Fruit fly (Drosophila melanogaster) whole organism, wandering third instar larva: ENCODE results near the gene CG17819.

Experiments
- Abd-B ChIP-seq: fragments of >200 bp; optimal IDR thresholded peaks from 2 replicates; lab custom pipeline; 2017; ENCODE audit warnings: missing biosample characterization, missing genetic modification characterization
- CG32264 ChIP-seq: fragments of 200-800 bp; sonication (Bioruptor generic); optimal IDR thresholded peaks from 2 replicates; lab custom pipeline; 2016; ENCODE audit warnings: missing biosample characterization, missing genetic modification characterization
- CG9705 ChIP-seq: fragments of 200-800 bp; sonication (Bioruptor generic); optimal IDR thresholded peaks from 2 replicates; lab custom pipeline; 2018; ENCODE audit warnings: missing biosample characterization, mild to moderate bottlenecking, missing genetic modification characterization
- CrebA ChIP-seq: fragments of 200-800 bp; sonication (Bioruptor generic); optimal IDR thresholded peaks from 2 replicates; lab custom pipeline; 2016; ENCODE audit warnings: missing biosample characterization, mild to moderate bottlenecking, missing genetic modification characterization, borderline replicate concordance
- Dfd ChIP-seq: fragments of >200 bp; optimal IDR thresholded peaks from 2 replicates; lab custom pipeline; 2017; ENCODE audit warnings: missing biosample characterization, missing genetic modification characterization
- Dif ChIP-seq: fragments of 200-275, 200-300 bp; sonication (Bioruptor generic); optimal IDR thresholded peaks from 2 replicates; lab custom pipeline; 2018; ENCODE audit warnings: missing biosample characterization, missing genetic modification characterization; ENCODE audit not compliant: partially characterized antibody
- GATAd ChIP-seq: sonication (Bioruptor generic); optimal IDR thresholded peaks from 2 replicates; lab custom pipeline; 2016; ENCODE audit warnings: missing biosample characterization, missing genetic modification characterization
- HLH106 ChIP-seq: fragments of 200-800 bp; optimal IDR thresholded peaks from 3 replicates; lab custom pipeline; 2019; ENCODE audit warnings: missing biosample characterization, mild to moderate bottlenecking, missing genetic modification characterization, moderate library complexity
- Hnf4 ChIP-seq: fragments of 200-800 bp; sonication (Bioruptor generic); optimal IDR thresholded peaks from 2 replicates; lab custom pipeline; 2016; ENCODE audit warnings: missing biosample characterization, mild to moderate bottlenecking, missing genetic modification characterization
- Hr78 ChIP-seq: fragments of >200 bp; optimal IDR thresholded peaks from 2 replicates; lab custom pipeline; 2017; ENCODE audit warnings: missing biosample characterization, missing genetic modification characterization
- Hr83 ChIP-seq: fragments of 200-300 bp; sonication (Bioruptor generic); optimal IDR thresholded peaks from 2 replicates; lab custom pipeline; 2016; ENCODE audit warnings: missing biosample characterization, mild to moderate bottlenecking, missing genetic modification characterization, moderate library complexity; ENCODE audit not compliant: poor library complexity, severe bottlenecking
- Jra ChIP-seq: sonication (Bioruptor generic); optimal IDR thresholded peaks from 2 replicates; lab custom pipeline; 2016; ENCODE audit warnings: missing biosample characterization, missing genetic modification characterization
- Mio ChIP-seq: sonication (Bioruptor generic); optimal IDR thresholded peaks from 2 replicates; lab custom pipeline; 2016; ENCODE audit warnings: missing biosample characterization, missing genetic modification characterization
- Myc ChIP-seq: fragments of >200 bp; optimal IDR thresholded peaks from 2 replicates; lab custom pipeline; 2017
- N ChIP-seq: fragments of >200 bp; optimal IDR thresholded peaks from 2 replicates; lab custom pipeline; 2018; ENCODE audit warnings: missing biosample characterization, missing external identifiers, missing genetic modification characterization
- OdsH ChIP-seq: fragments of 200-800 bp; sonication (Bioruptor generic); optimal IDR thresholded peaks from 2 replicates; lab custom pipeline; 2016; ENCODE audit warnings: missing biosample characterization, mild to moderate bottlenecking, missing genetic modification characterization
- Rel ChIP-seq, 2 experiments: fragments of 200-800 bp; sonication (Bioruptor generic) in 1 of 2; optimal IDR thresholded peaks; 2 replicates in 1 of 2; 3 replicates in 1 of 2; lab custom pipeline; 2016 to 2019; ENCODE audit warnings: mild to moderate bottlenecking in 2 of 2, missing biosample characterization in 2 of 2, missing genetic modification characterization in 2 of 2, moderate library complexity in 1 of 2
- Sp1 ChIP-seq: fragments of 200-800 bp; sonication (Bioruptor generic); optimal IDR thresholded peaks from 3 replicates; lab custom pipeline; 2019; ENCODE audit warnings: missing biosample characterization, mild to moderate bottlenecking, missing genetic modification characterization, moderate library complexity
- Vsx2 ChIP-seq: fragments of 200-300, 225-300 bp; sonication (Bioruptor generic); optimal IDR thresholded peaks from 2 replicates; lab custom pipeline; 2018; ENCODE audit warnings: missing biosample characterization, missing genetic modification characterization; ENCODE audit not compliant: partially characterized antibody
- br ChIP-seq: fragments of 200-800 bp; sonication (Bioruptor generic); optimal IDR thresholded peaks from 2 replicates; lab custom pipeline; 2016; ENCODE audit warnings: missing biosample characterization, missing genetic modification characterization
- brk ChIP-seq: fragments of 200-800 bp; sonication (Bioruptor generic); optimal IDR thresholded peaks from 2 replicates; lab custom pipeline; 2016; ENCODE audit warnings: missing biosample characterization, mild to moderate bottlenecking, missing genetic modification characterization
- dl ChIP-seq, 2 experiments: fragments of 175-275, 200-275 bp in 1 of 2; fragments of 200-275 bp in 1 of 2; sonication (Bioruptor generic); optimal IDR thresholded peaks; lab custom pipeline; 2018; ENCODE audit warnings: mild to moderate bottlenecking in 2 of 2, missing biosample characterization in 2 of 2, missing genetic modification characterization in 2 of 2, moderate library complexity in 2 of 2; ENCODE audit not compliant: partially characterized antibody in 2 of 2, insufficient read depth in 1 of 2
- dmrt93B ChIP-seq: fragments of 200-800 bp; sonication (Bioruptor generic); optimal IDR thresholded peaks from 2 replicates; lab custom pipeline; 2018; ENCODE audit warnings: missing biosample characterization, mild to moderate bottlenecking, missing genetic modification characterization
- dsf ChIP-seq: sonication (Bioruptor generic); optimal IDR thresholded peaks from 2 replicates; lab custom pipeline; 2016; ENCODE audit warnings: missing biosample characterization, missing genetic modification characterization, borderline replicate concordance
- ey ChIP-seq: fragments of 200-800 bp; sonication (Bioruptor generic); optimal IDR thresholded peaks from 2 replicates; lab custom pipeline; 2016; ENCODE audit warnings: missing biosample characterization, missing genetic modification characterization
- foxo ChIP-seq, 2 experiments: fragments of 200-800 bp; sonication (Bioruptor generic); optimal IDR thresholded peaks; 2 replicates in 1 of 2; 3 replicates in 1 of 2; lab custom pipeline; 2016 to 2017; ENCODE audit warnings: missing biosample characterization in 2 of 2, missing genetic modification characterization in 2 of 2
- fru ChIP-seq: fragments of 200-800 bp; sonication (Bioruptor generic); optimal IDR thresholded peaks from 3 replicates; lab custom pipeline; 2016; ENCODE audit warnings: missing biosample characterization, mild to moderate bottlenecking, missing genetic modification characterization
- h ChIP-seq: fragments of 200-800 bp; sonication (Bioruptor generic); optimal IDR thresholded peaks from 3 replicates; lab custom pipeline; 2016; ENCODE audit warnings: missing biosample characterization, mild to moderate bottlenecking, missing genetic modification characterization
- jim ChIP-seq: fragments of 175-275, 200-325 bp; sonication (Bioruptor generic); optimal IDR thresholded peaks from 2 replicates; lab custom pipeline; 2016; ENCODE audit warnings: missing biosample characterization, mild to moderate bottlenecking, missing genetic modification characterization
- lola ChIP-seq: fragments of >200 bp; optimal IDR thresholded peaks from 2 replicates; lab custom pipeline; 2017; ENCODE audit warnings: missing biosample characterization, missing genetic modification characterization
- pan ChIP-seq: fragments of >200 bp; optimal IDR thresholded peaks from 2 replicates; lab custom pipeline; 2017
- psq ChIP-seq: fragments of 200-800 bp; sonication (Bioruptor generic); optimal IDR thresholded peaks from 3 replicates; lab custom pipeline; 2017; ENCODE audit warnings: missing biosample characterization, mild to moderate bottlenecking, missing genetic modification characterization, moderate library complexity
- rgr ChIP-seq: fragments of 200-800 bp; sonication (Bioruptor generic); optimal IDR thresholded peaks from 3 replicates; lab custom pipeline; 2016; ENCODE audit warnings: missing biosample characterization, mild to moderate bottlenecking, missing genetic modification characterization
- sage ChIP-seq: fragments of 200-800 bp; sonication (Bioruptor generic); optimal IDR thresholded peaks from 2 replicates; lab custom pipeline; 2016; ENCODE audit warnings: missing biosample characterization, mild to moderate bottlenecking, missing genetic modification characterization
- sv ChIP-seq: fragments of 200-800 bp; sonication (Bioruptor generic); optimal IDR thresholded peaks from 3 replicates; lab custom pipeline; 2016; ENCODE audit warnings: missing biosample characterization, missing genetic modification characterization
- tai ChIP-seq: sonication (Bioruptor generic); optimal IDR thresholded peaks from 2 replicates; lab custom pipeline; 2016; ENCODE audit warnings: missing biosample characterization, missing genetic modification characterization
- usp ChIP-seq: fragments of >200 bp; optimal IDR thresholded peaks from 2 replicates; lab custom pipeline; 2017; ENCODE audit warnings: missing biosample characterization, missing genetic modification characterization
- woc ChIP-seq: sonication (Bioruptor generic); optimal IDR thresholded peaks from 2 replicates; lab custom pipeline; 2016; ENCODE audit warnings: missing biosample characterization, mild to moderate bottlenecking, missing genetic modification characterization

CG17819 gene

dm6 chr3R:21928214-21928613 lies 42.9 kb upstream of the CG17819 start:
- TF ChIP-seq Jra (GFP tag; lab: Kevin White, UChicago) (no peak), Abd-B (GFP tag; lab: Kevin White, UChicago) (no peak), usp (GFP tag; lab: Kevin White, UChicago) (no peak), dmrt93B (no peak), CrebA (GFP tag; lab: Kevin White, UChicago) (no peak), pan (lab: Kevin White, UChicago) (no peak), Hnf4 (GFP tag; lab: Kevin White, UChicago) (no peak), Vsx2 (GFP tag; lab: Kevin White, UChicago) (no peak)

DNA sequence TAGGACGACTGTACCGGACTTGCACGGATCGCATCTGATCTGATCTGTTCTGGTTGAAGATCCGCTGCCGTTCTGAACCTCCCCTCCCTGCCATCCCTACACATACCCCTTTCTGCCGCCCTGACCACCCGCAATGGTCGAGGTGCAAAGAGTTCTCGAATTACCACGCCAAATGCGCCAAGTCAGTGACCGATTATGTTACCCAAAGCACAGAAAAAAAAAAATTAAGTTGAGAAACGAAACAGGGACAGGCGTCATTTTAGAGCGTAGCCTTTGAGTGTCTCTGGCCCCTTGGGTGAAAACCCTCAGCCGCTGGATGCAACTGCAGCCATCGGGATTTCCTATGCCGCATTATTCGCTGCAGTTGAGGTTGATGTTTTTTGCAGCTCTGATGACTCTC lies 38.4 kb upstream of the CG17819 start:
- no peak for TF ChIP-seq sage (GFP tag; lab: Kevin White, UChicago)
- no peak for TF ChIP-seq br (GFP tag; lab: Kevin White, UChicago)
- TF ChIP-seq rgr (GFP tag; lab: Kevin White, UChicago): no peak
- no peak for TF ChIP-seq Hr83 (GFP tag; lab: Kevin White, UChicago)
- no peak for TF ChIP-seq sv (GFP tag; lab: Kevin White, UChicago)
- no peak for TF ChIP-seq dmrt93B
- TF ChIP-seq N: no peak
- TF ChIP-seq pan (lab: Kevin White, UChicago): no peak
- TF ChIP-seq dl (GFP tag; optimal IDR thresholded peaks at IDR 0.05; lab: Kevin White, UChicago; ENCODE audit: insufficient read depth in 1 of 2, partially characterized antibody in 2 of 2): no peak
- no peak for TF ChIP-seq HLH106 (tag; lab: Kevin White, UChicago)
- no peak for TF ChIP-seq Vsx2 (GFP tag; lab: Kevin White, UChicago)
- TF ChIP-seq Jra (GFP tag; lab: Kevin White, UChicago): no peak
- no peak for TF ChIP-seq Dif

DNA sequence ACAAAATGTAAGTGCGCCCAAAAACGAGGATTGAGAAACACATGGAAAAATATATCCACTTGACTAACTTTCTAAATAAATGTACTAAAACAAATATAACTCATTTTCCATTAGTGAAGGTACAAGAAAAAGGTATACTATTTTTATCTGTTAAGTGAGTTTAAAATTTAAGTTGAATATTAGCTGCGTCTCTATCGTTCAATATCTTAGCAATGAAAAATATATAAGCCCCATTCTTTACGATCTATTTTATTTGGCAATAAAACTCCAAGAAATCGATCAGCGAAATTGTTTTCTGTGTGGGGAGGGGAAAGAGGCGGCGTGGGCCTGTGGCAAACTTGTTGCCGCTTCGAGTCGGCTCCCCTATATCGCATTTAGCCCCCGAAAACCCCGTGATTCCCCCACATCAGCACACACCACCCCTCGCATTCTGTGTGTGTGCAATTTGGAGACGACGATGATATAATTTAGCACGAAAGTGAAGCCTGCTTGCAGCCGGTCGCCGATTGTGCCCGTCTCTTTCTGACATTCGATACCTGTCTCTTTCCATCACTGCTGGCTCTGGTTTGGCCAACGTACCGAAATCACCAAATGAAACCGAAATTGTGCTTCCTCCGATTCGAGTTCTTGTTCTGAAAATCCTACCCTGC lies 37.4 kb upstream of the CG17819 start:
- TF ChIP-seq tai (GFP tag; lab: Kevin White, UChicago) (no peak), CG9705 (GFP tag; lab: Kevin White, UChicago) (peak; percentile 25), fru (GFP tag; lab: Kevin White, UChicago) (peak; percentile 58), dl (GFP tag; optimal IDR thresholded peaks at IDR 0.05; lab: Kevin White, UChicago; ENCODE audit: insufficient read depth in 1 of 2, partially characterized antibody in 2 of 2) (no peak), CrebA (GFP tag; lab: Kevin White, UChicago) (no peak), usp (GFP tag; lab: Kevin White, UChicago) (no peak), Vsx2 (GFP tag; lab: Kevin White, UChicago) (no peak), jim (GFP tag; lab: Kevin White, UChicago) (no peak), sage (GFP tag; lab: Kevin White, UChicago) (no peak), Rel (GFP tag; optimal IDR thresholded peaks at IDR 0.05; lab: Kevin White, UChicago) (no peak), Rel (tag; optimal IDR thresholded peaks at IDR 0.05; lab: Kevin White, UChicago) (peak; percentile 88), br (GFP tag; lab: Kevin White, UChicago) (peak; percentile 27), brk (no peak), dmrt93B (peak; percentile 26), pan (lab: Kevin White, UChicago) (no peak), psq (GFP tag; lab: Kevin White, UChicago) (peak; percentile 43), Hnf4 (GFP tag; lab: Kevin White, UChicago) (peak; percentile 28), Dif (no peak), lola (GFP tag; lab: Kevin White, UChicago) (no peak), HLH106 (tag; lab: Kevin White, UChicago) (peak; percentile 67), Myc (lab: Kevin White, UChicago) (no peak), OdsH (GFP tag; lab: Kevin White, UChicago) (peak; percentile 68), ey (GFP tag; lab: Kevin White, UChicago) (peak; percentile 71), Abd-B (GFP tag; lab: Kevin White, UChicago) (no peak), CG32264 (no peak), N (no peak), Hr78 (no peak), Hr83 (GFP tag; lab: Kevin White, UChicago) (no peak), Dfd (no peak), woc (GFP tag; lab: Kevin White, UChicago) (no peak), sv (GFP tag; lab: Kevin White, UChicago) (no peak), h (GFP tag; lab: Kevin White, UChicago) (peak; percentile 67), GATAd (GFP tag; lab: Kevin White, UChicago) (no peak), Mio (GFP tag; lab: Kevin White, UChicago) (no peak), foxo (GFP tag; optimal IDR thresholded peaks at IDR 0.05; lab: Kevin White, UChicago) (peak in 1 of 2 experiments; percentile 53), Sp1 (GFP tag; lab: Kevin White, UChicago) (peak; percentile 58), Jra (GFP tag; lab: Kevin White, UChicago) (no peak), dsf (no peak), rgr (GFP tag; lab: Kevin White, UChicago) (peak; percentile 49)
